Fruit fly (Drosophila melanogaster) whole organism: ENCODE results near the gene CG13113.

Experiments
- CG8478 ChIP-seq: fragments of >200 bp; optimal IDR thresholded peaks from 2 replicates; lab custom pipeline; 2018; ENCODE audit warnings: inconsistent platforms
- Dll ChIP-seq: fragments of >200 bp; optimal IDR thresholded peaks from 2 replicates; lab custom pipeline; 2017
- pan ChIP-seq: fragments of >200 bp; optimal IDR thresholded peaks from 2 replicates; lab custom pipeline; 2017
- psq ChIP-seq: fragments of >200 bp; optimal IDR thresholded peaks from 2 replicates; lab custom pipeline; 2017

DNA sequence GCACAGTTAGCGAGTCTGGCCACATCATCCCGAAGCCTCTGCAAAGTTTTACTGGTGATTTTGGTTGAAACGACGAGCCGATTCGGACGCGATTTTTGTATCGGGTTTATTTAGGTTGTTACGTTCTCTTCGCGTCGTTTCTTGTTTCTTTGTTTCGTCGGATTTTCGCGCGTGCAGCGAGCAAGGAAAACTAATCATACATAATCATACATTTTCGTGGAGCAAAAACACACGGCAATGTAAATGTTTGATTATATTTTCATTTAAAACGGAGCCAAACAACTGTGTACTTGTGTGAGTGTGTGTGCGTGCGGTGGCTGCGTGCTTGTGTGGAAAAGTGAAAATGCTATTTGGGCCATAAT, 48.6 kb upstream of the CG13113 start, which contains the start of gene CG33298:
- no peak for TF ChIP-seq CG8478 (lab: Kevin White, UChicago)
- no peak for TF ChIP-seq psq (lab: Kevin White, UChicago)
- no peak for TF ChIP-seq pan (lab: Kevin White, UChicago)
- no peak for TF ChIP-seq Dll (lab: Kevin White, UChicago)
